ENCODE assay signal across 1 fruit fly cellular context in the genomic region with DNA sequence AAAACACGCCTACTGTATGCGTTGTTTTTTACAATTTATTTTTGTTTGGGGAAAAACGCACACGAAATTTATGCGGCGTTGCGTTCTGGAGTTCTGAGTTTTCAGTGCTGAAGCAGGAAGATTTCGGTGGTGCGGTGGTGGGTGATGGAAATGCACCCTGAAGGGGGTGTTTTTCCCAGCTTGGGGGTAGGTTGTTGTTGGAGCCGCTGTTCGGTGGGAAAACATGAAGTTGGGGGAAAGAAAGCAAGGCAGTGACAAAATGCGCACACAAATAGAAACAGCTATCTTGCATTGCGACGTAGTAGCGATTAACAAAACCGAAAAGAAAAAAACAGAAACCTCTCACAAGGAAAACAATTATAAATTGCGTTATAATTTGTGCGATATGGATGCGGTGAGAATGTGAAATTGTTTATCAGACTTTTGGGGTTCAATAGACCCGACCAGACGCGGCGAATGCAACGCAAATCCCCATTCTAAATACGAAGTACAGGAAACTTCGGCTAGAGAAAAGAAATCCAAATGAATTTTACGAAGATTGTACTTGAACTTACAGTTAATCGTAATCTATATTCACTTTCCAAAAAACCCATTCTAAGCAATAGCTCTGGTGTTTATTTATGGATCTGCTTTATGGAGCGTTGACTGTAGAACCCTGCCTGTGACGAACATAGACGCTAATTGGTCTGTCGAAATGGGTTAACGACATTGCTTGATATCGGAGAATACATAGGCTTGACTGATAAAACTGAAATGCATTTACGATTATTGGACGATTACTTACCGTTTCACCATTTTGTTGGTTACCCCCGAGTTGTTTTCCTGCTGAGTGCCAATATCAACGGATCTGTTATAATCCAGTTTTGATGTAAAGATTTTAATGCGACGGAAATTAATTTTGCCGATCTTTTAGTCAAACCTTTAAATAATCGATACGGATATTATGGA.
TF ChIP-seq lines count a peak whose summit lies in the region.

No protein-coding gene starts in this region.

TF ChIP-seq in whole organism, embryonic, 481 proteins besides CTCF, POLR2A, EP300 and RAD21 (continued from another document and continues in another):
- TF ChIP-seq CG17912 (GFP tag; optimal IDR thresholded peaks at IDR 0.05; lab: Kevin White, UChicago) = no peak
- TF ChIP-seq sim (GFP tag; IDR thresholded peaks at IDR 0.05; lab: Robert Waterston, UW) = no peak
- peak; percentile 35 for TF ChIP-seq Blimp-1 (GFP tag; optimal IDR thresholded peaks at IDR 0.05; lab: Kevin White, UChicago)
- TF ChIP-seq so (GFP tag; IDR thresholded peaks at IDR 0.05; lab: Robert Waterston, UW) = no peak
- TF ChIP-seq HLH4C (GFP tag; IDR thresholded peaks at IDR 0.05; lab: Robert Waterston, UW; ENCODE audit: partially characterized antibody) = no peak
- no peak for TF ChIP-seq CrebB (tag; optimal IDR thresholded peaks at IDR 0.05; lab: Kevin White, UChicago)
- TF ChIP-seq CG43689 (GFP tag; IDR thresholded peaks at IDR 0.05; lab: Robert Waterston, UW) = no peak
- no peak for TF ChIP-seq CG31388 (GFP tag; optimal IDR thresholded peaks at IDR 0.05; lab: Kevin White, UChicago)
- TF ChIP-seq ara (GFP tag; IDR thresholded peaks at IDR 0.05; lab: Robert Waterston, UW) = no peak
- TF ChIP-seq Sin3A (optimal IDR thresholded peaks at IDR 0.05; lab: Kevin White, UChicago) = no peak
- peak; percentile 8 for TF ChIP-seq en (GFP tag; optimal IDR thresholded peaks at IDR 0.05; lab: Kevin White, UChicago)
- TF ChIP-seq Xrp1 (GFP tag; IDR thresholded peaks at IDR 0.05; lab: Robert Waterston, UW) = peak; percentile 50; the same call in 1 of the 2 replicates
- TF ChIP-seq Ets97D (GFP tag; optimal IDR thresholded peaks at IDR 0.05; lab: Kevin White, UChicago) = no peak
- TF ChIP-seq dpn (GFP tag; optimal IDR thresholded peaks at IDR 0.05; lab: Kevin White, UChicago) = peak in 1 of 2 experiments; percentile 6
- no peak for TF ChIP-seq B-H1 (GFP tag; IDR thresholded peaks at IDR 0.05; lab: Robert Waterston, UW)
- TF ChIP-seq CG17361 (GFP tag; IDR thresholded peaks at IDR 0.05; lab: Robert Waterston, UW) = no peak; the same call in 2 of the 3 replicates
- no peak for TF ChIP-seq CG4707 (GFP tag; optimal IDR thresholded peaks at IDR 0.05; lab: Kevin White, UChicago)
- TF ChIP-seq shn (GFP tag; optimal IDR thresholded peaks at IDR 0.05; lab: Kevin White, UChicago) = no peak
- no peak for TF ChIP-seq Jarid2 (GFP tag; optimal IDR thresholded peaks at IDR 0.05; lab: Kevin White, UChicago)
- no peak for TF ChIP-seq CG13123 (GFP tag; optimal IDR thresholded peaks at IDR 0.05; lab: Kevin White, UChicago)
- TF ChIP-seq CG3407 (GFP tag; optimal IDR thresholded peaks at IDR 0.05; lab: Kevin White, UChicago) = no peak
- TF ChIP-seq CG12219 (GFP tag; optimal IDR thresholded peaks at IDR 0.05; lab: Kevin White, UChicago) = no peak
- no peak for TF ChIP-seq mirr (GFP tag; optimal IDR thresholded peaks at IDR 0.05; lab: Kevin White, UChicago)
- 0 out of 2 replicates have a peak, but pooled peaks have one; percentile 32 for TF ChIP-seq seq (GFP tag; IDR thresholded peaks at IDR 0.05; lab: Robert Waterston, UW)
- TF ChIP-seq odd (GFP tag; optimal IDR thresholded peaks at IDR 0.05; lab: Kevin White, UChicago) = no peak
- no peak for TF ChIP-seq CG34376 (GFP tag; optimal IDR thresholded peaks at IDR 0.05; lab: Kevin White, UChicago)
- TF ChIP-seq lilli (GFP tag; optimal IDR thresholded peaks at IDR 0.05; lab: Kevin White, UChicago) = peak; percentile 5
- peak; percentile 57; the same call in 1 of the 2 replicates for TF ChIP-seq HLH3B (GFP tag; IDR thresholded peaks at IDR 0.05; lab: Robert Waterston, UW)
- TF ChIP-seq otp (GFP tag; IDR thresholded peaks at IDR 0.05; lab: Robert Waterston, UW) = no peak
- TF ChIP-seq CG2199 (GFP tag; IDR thresholded peaks at IDR 0.05; lab: Robert Waterston, UW) = 0 out of 3 replicates have a peak, but pooled peaks have one; percentile 65
- peak in 1 of 2 experiments; percentile 59 for TF ChIP-seq bsh (GFP tag; optimal IDR thresholded peaks at IDR 0.05; lab: Kevin White, UChicago)
- no peak for TF ChIP-seq Side (GFP tag; optimal IDR thresholded peaks at IDR 0.05; lab: Kevin White, UChicago)
- no peak for TF ChIP-seq CG11247 (GFP tag; IDR thresholded peaks at IDR 0.05; lab: Robert Waterston, UW)
- TF ChIP-seq CG3281 (GFP tag; optimal IDR thresholded peaks at IDR 0.05; lab: Kevin White, UChicago) = no peak
- no peak for TF ChIP-seq CG10147 (GFP tag; optimal IDR thresholded peaks at IDR 0.05; lab: Kevin White, UChicago)
- peak; percentile 3 for TF ChIP-seq CG8388 (GFP tag; optimal IDR thresholded peaks at IDR 0.05; lab: Kevin White, UChicago)
- TF ChIP-seq Ets65A (GFP tag; lab: Kevin White, UChicago) = no peak
- no peak for TF ChIP-seq dan (GFP tag; IDR thresholded peaks at IDR 0.05; lab: Robert Waterston, UW)
- TF ChIP-seq CG2116 (GFP tag; optimal IDR thresholded peaks at IDR 0.05; lab: Kevin White, UChicago) = no peak
- TF ChIP-seq Stat92E (GFP tag; optimal IDR thresholded peaks at IDR 0.05; lab: Kevin White, UChicago) = no peak
- no peak for TF ChIP-seq CG6765 (GFP tag; optimal IDR thresholded peaks at IDR 0.05; lab: Kevin White, UChicago)
- TF ChIP-seq CG6175 (GFP tag; IDR thresholded peaks at IDR 0.05; lab: Robert Waterston, UW) = no peak
- no peak for TF ChIP-seq oc (tag; optimal IDR thresholded peaks at IDR 0.05; lab: Kevin White, UChicago)
- TF ChIP-seq Opbp (GFP tag; IDR thresholded peaks at IDR 0.05; lab: Robert Waterston, UW; ENCODE audit: partially characterized antibody) = no peak
- no peak for TF ChIP-seq Bteb2 (GFP tag; optimal IDR thresholded peaks at IDR 0.05; lab: Kevin White, UChicago)
- TF ChIP-seq kni (GFP tag; optimal IDR thresholded peaks at IDR 0.05; lab: Kevin White, UChicago) = no peak
- TF ChIP-seq CG2129 (GFP tag; IDR thresholded peaks at IDR 0.05; lab: Robert Waterston, UW; ENCODE audit: partially characterized antibody) = no peak
- TF ChIP-seq Myb (GFP tag; optimal IDR thresholded peaks at IDR 0.05; lab: Kevin White, UChicago) = no peak
- no peak for TF ChIP-seq fru (optimal IDR thresholded peaks at IDR 0.05; lab: Kevin White, UChicago)
- TF ChIP-seq CG17385 (GFP tag; optimal IDR thresholded peaks at IDR 0.05; lab: Kevin White, UChicago) = peak; percentile 29
- no peak for TF ChIP-seq Lim3 (GFP tag; IDR thresholded peaks at IDR 0.05; lab: Robert Waterston, UW)
- no peak for TF ChIP-seq h (optimal IDR thresholded peaks at IDR 0.05; lab: Kevin White, UChicago)
- TF ChIP-seq CG6689 (GFP tag; IDR thresholded peaks at IDR 0.05; lab: Robert Waterston, UW) = no peak; the same call in 1 of the 2 replicates
- no peak for TF ChIP-seq jumu (GFP tag; optimal IDR thresholded peaks at IDR 0.05; lab: Kevin White, UChicago)
- peak in 1 of 3 experiments; percentile 11 for TF ChIP-seq lola (GFP tag; optimal IDR thresholded peaks at IDR 0.05; lab: Kevin White, UChicago)
- TF ChIP-seq CG1602 (GFP tag; optimal IDR thresholded peaks at IDR 0.05; lab: Kevin White, UChicago) = peak; percentile 8
- TF ChIP-seq hth (optimal IDR thresholded peaks at IDR 0.05; lab: Kevin White, UChicago) = no peak
- TF ChIP-seq CG17568 (GFP tag; optimal IDR thresholded peaks at IDR 0.05; lab: Kevin White, UChicago) = no peak
- no peak for TF ChIP-seq Six4 (GFP tag; optimal IDR thresholded peaks at IDR 0.05; lab: Kevin White, UChicago)
- peak; percentile 15; the same call in 1 of the 2 replicates for TF ChIP-seq E2f2 (GFP tag; IDR thresholded peaks at IDR 0.05; lab: Robert Waterston, UW)
- no peak for TF ChIP-seq CG10209 (GFP tag; optimal IDR thresholded peaks at IDR 0.05; lab: Kevin White, UChicago)
- TF ChIP-seq Fer2 (tag; optimal IDR thresholded peaks at IDR 0.05; lab: Kevin White, UChicago) = no peak
- TF ChIP-seq Atf3 (GFP tag; optimal IDR thresholded peaks at IDR 0.05; lab: Kevin White, UChicago) = no peak
- no peak for TF ChIP-seq sima (GFP tag; optimal IDR thresholded peaks at IDR 0.05; lab: Kevin White, UChicago)
- peak; percentile 24 for TF ChIP-seq CG2202 (tag; optimal IDR thresholded peaks at IDR 0.05; lab: Kevin White, UChicago)
- TF ChIP-seq fd96Cb (tag; optimal IDR thresholded peaks at IDR 0.05; lab: Kevin White, UChicago) = peak; percentile 21
- TF ChIP-seq Atf6 (GFP tag; IDR thresholded peaks at IDR 0.05; lab: Robert Waterston, UW) = peak; percentile 22; the same call in 1 of the 2 replicates
- TF ChIP-seq CG7987 (GFP tag; optimal IDR thresholded peaks at IDR 0.05; lab: Kevin White, UChicago) = no peak
- TF ChIP-seq pan (optimal IDR thresholded peaks at IDR 0.05; lab: Kevin White, UChicago) = no peak
- TF ChIP-seq pan (GFP tag; optimal IDR thresholded peaks at IDR 0.05 in 1 of 2, IDR thresholded peaks at IDR 0.05 in 1 of 2) = peak in 1 of 2 experiments; percentile 5
- no peak for TF ChIP-seq CG30431 (GFP tag; optimal IDR thresholded peaks at IDR 0.05; lab: Kevin White, UChicago)
- no peak for TF ChIP-seq CG5180 (GFP tag; optimal IDR thresholded peaks at IDR 0.05; lab: Kevin White, UChicago)
- peak; percentile 30 for TF ChIP-seq CG7839 (tag; optimal IDR thresholded peaks at IDR 0.05; lab: Kevin White, UChicago)
- no peak for TF ChIP-seq CG10274 (GFP tag; optimal IDR thresholded peaks at IDR 0.05; lab: Kevin White, UChicago)
- TF ChIP-seq mam (GFP tag; optimal IDR thresholded peaks at IDR 0.05; lab: Kevin White, UChicago) = no peak
- peak; percentile 31; the same call in 1 of the 3 replicates for TF ChIP-seq tgo (GFP tag; IDR thresholded peaks at IDR 0.05; lab: Robert Waterston, UW)
- no peak for TF ChIP-seq ssp (GFP tag; IDR thresholded peaks at IDR 0.05; lab: Robert Waterston, UW)
- TF ChIP-seq CG16779 (GFP tag; IDR thresholded peaks at IDR 0.05; lab: Robert Waterston, UW) = no peak
- TF ChIP-seq nerfin-2 (GFP tag; IDR thresholded peaks at IDR 0.05; lab: Robert Waterston, UW; ENCODE audit: partially characterized antibody) = no peak
- TF ChIP-seq peb (GFP tag; IDR thresholded peaks at IDR 0.05; lab: Robert Waterston, UW) = peak; percentile 14; the same call in 1 of the 2 replicates
- TF ChIP-seq CG10431 (GFP tag; optimal IDR thresholded peaks at IDR 0.05; lab: Kevin White, UChicago) = no peak
- TF ChIP-seq al (GFP tag; IDR thresholded peaks at IDR 0.05; lab: Robert Waterston, UW) = no peak
- no peak for TF ChIP-seq wdn (GFP tag; IDR thresholded peaks at IDR 0.05; lab: Robert Waterston, UW)
- no peak for TF ChIP-seq CG4404 (GFP tag; IDR thresholded peaks at IDR 0.05; lab: Robert Waterston, UW)
- TF ChIP-seq Dref (GFP tag; IDR thresholded peaks at IDR 0.05; lab: Robert Waterston, UW) = no peak
- no peak for TF ChIP-seq CG12391 (tag; optimal IDR thresholded peaks at IDR 0.05; lab: Kevin White, UChicago)
- no peak for TF ChIP-seq CG11398 (GFP tag; optimal IDR thresholded peaks at IDR 0.05; lab: Kevin White, UChicago)
- no peak for TF ChIP-seq CG15073 (GFP tag; optimal IDR thresholded peaks at IDR 0.05; lab: Kevin White, UChicago)
- TF ChIP-seq gsb-n (tag; optimal IDR thresholded peaks at IDR 0.05; lab: Kevin White, UChicago) = no peak
- no peak for TF ChIP-seq fu2 (GFP tag; optimal IDR thresholded peaks at IDR 0.05; lab: Kevin White, UChicago)
- TF ChIP-seq CG16813 (GFP tag; IDR thresholded peaks at IDR 0.05; lab: Robert Waterston, UW; ENCODE audit: partially characterized antibody) = no peak
- TF ChIP-seq gsb (GFP tag; IDR thresholded peaks at IDR 0.05; lab: Robert Waterston, UW) = no peak
- TF ChIP-seq vvl (GFP tag; IDR thresholded peaks at IDR 0.05; lab: Robert Waterston, UW) = peak; percentile 37; the same call in 1 of the 2 replicates
- no peak for TF ChIP-seq sqz (GFP tag; optimal IDR thresholded peaks at IDR 0.05; lab: Kevin White, UChicago)
- TF ChIP-seq CG11093 (GFP tag; IDR thresholded peaks at IDR 0.05; lab: Robert Waterston, UW) = no peak
- TF ChIP-seq CG7786 (GFP tag; optimal IDR thresholded peaks at IDR 0.05; lab: Kevin White, UChicago) = no peak
- no peak for TF ChIP-seq CG12769 (tag; optimal IDR thresholded peaks at IDR 0.05; lab: Kevin White, UChicago)
- no peak for TF ChIP-seq CG11085 (GFP tag; IDR thresholded peaks at IDR 0.05; lab: Robert Waterston, UW)
- no peak for TF ChIP-seq ttk (GFP tag; IDR thresholded peaks at IDR 0.05; lab: Robert Waterston, UW)
- peak; percentile 59 for TF ChIP-seq crol (GFP tag; IDR thresholded peaks at IDR 0.05; lab: Robert Waterston, UW)
- no peak for TF ChIP-seq CG18011 (GFP tag; optimal IDR thresholded peaks at IDR 0.05; lab: Kevin White, UChicago)
- TF ChIP-seq CG13894 (tag; optimal IDR thresholded peaks at IDR 0.05; lab: Kevin White, UChicago) = no peak
- no peak for TF ChIP-seq bowl (GFP tag; IDR thresholded peaks at IDR 0.05; lab: Robert Waterston, UW)
- no peak for TF ChIP-seq CG32772 (GFP tag; IDR thresholded peaks at IDR 0.05; lab: Robert Waterston, UW)
- TF ChIP-seq ato (GFP tag; IDR thresholded peaks at IDR 0.05; lab: Robert Waterston, UW; ENCODE audit: partially characterized antibody) = no peak
- no peak for TF ChIP-seq CG6272 (GFP tag; IDR thresholded peaks at IDR 0.05; lab: Robert Waterston, UW)
- TF ChIP-seq Sox102F (GFP tag; optimal IDR thresholded peaks at IDR 0.05; lab: Kevin White, UChicago) = peak; percentile 25
- no peak for TF ChIP-seq Dip3 (GFP tag; optimal IDR thresholded peaks at IDR 0.05; lab: Kevin White, UChicago)
- no peak for TF ChIP-seq Mad (GFP tag; optimal IDR thresholded peaks at IDR 0.05; lab: Kevin White, UChicago)
- TF ChIP-seq dimm (GFP tag; IDR thresholded peaks at IDR 0.05; lab: Robert Waterston, UW) = no peak
- TF ChIP-seq btn (GFP tag; optimal IDR thresholded peaks at IDR 0.05; lab: Kevin White, UChicago) = no peak
- TF ChIP-seq tio (GFP tag; optimal IDR thresholded peaks at IDR 0.05; lab: Kevin White, UChicago) = no peak
- TF ChIP-seq Oaz (GFP tag; IDR thresholded peaks at IDR 0.05; lab: Robert Waterston, UW) = no peak
- TF ChIP-seq CG4730 (GFP tag; IDR thresholded peaks at IDR 0.05; lab: Robert Waterston, UW) = 0 out of 2 replicates have a peak, but pooled peaks have one; percentile 30
- TF ChIP-seq exex (tag; optimal IDR thresholded peaks at IDR 0.05; lab: Kevin White, UChicago) = no peak
- TF ChIP-seq CG17829 (tag; optimal IDR thresholded peaks at IDR 0.05; lab: Kevin White, UChicago) = peak; percentile 8
- no peak for TF ChIP-seq CG5953 (GFP tag; IDR thresholded peaks at IDR 0.05; lab: Robert Waterston, UW)
- peak; percentile 26; the same call in 1 of the 2 replicates for TF ChIP-seq slbo (GFP tag; IDR thresholded peaks at IDR 0.05; lab: Robert Waterston, UW)
- TF ChIP-seq ro (GFP tag; IDR thresholded peaks at IDR 0.05; lab: Robert Waterston, UW) = no peak
- no peak for TF ChIP-seq Hr39 (optimal IDR thresholded peaks at IDR 0.05; lab: Kevin White, UChicago)
- TF ChIP-seq chn (GFP tag; optimal IDR thresholded peaks at IDR 0.05; lab: Kevin White, UChicago) = no peak
- TF ChIP-seq D (optimal IDR thresholded peaks at IDR 0.05; lab: Kevin White, UChicago) = no peak
- no peak for TF ChIP-seq D (GFP tag; optimal IDR thresholded peaks at IDR 0.05; lab: Kevin White, UChicago)
